Worm (Caenorhabditis elegans): Measurements from ENCODE around the gene R11G1.7.

- TF ChIP-seq bed-3 (GFP tag; optimal IDR thresholded peaks at IDR 0.05) (no peak), nhr-76 (tag; optimal IDR thresholded peaks at IDR 0.05) (no peak), snpc-4 (tag; optimal IDR thresholded peaks at IDR 0.05) (no peak), pha-4 (tag; optimal IDR thresholded peaks at IDR 0.05) (no peak), elt-1 (tag; optimal IDR thresholded peaks at IDR 0.05; ENCODE audit: borderline replicate concordance, insufficient read depth) (no peak), nhr-237 (tag; optimal IDR thresholded peaks at IDR 0.05) (no peak), mep-1 (tag; optimal IDR thresholded peaks at IDR 0.05) (no peak), lsy-2 (tag; optimal IDR thresholded peaks at IDR 0.05) (no peak), unc-62 (GFP tag; optimal IDR thresholded peaks at IDR 0.05) (no peak), elt-3 (tag; optimal IDR thresholded peaks at IDR 0.05) (no peak), nhr-12 (tag; optimal IDR thresholded peaks at IDR 0.05) (no peak), unc-120 (tag; optimal IDR thresholded peaks at IDR 0.05; ENCODE audit: poor library complexity, severe bottlenecking) (no peak), nhr-28 (tag; optimal IDR thresholded peaks at IDR 0.05) (no peak)
Observed at ce11 chrX:3623162-3623561, 32.9 kb upstream of the R11G1.7 start, which contains the start of gene C18B2.2.

Measured in whole organism, mixed stage, embryonic.